Worm (Caenorhabditis elegans) whole organism, young adult: Measurements from ENCODE around the gene cdk-1.

ENCODE experiments used
- B0019.2 ChIP-seq: fragments of 200-800 bp; sonication (Bioruptor generic); conservative IDR thresholded peaks from 2 replicates; pipeline ENCODE4 v1.3.6; 2022; ENCODE audit warnings: missing genetic modification reagents, missing genetic modification characterization, missing compliant biosample characterization
- B0261.1 ChIP-seq: sonication (generic microtip); optimal IDR thresholded peaks from 2 replicates; lab custom pipeline; 2016; ENCODE audit warnings: mild to moderate bottlenecking, missing genetic modification characterization, moderate library complexity, missing compliant biosample characterization
- C06A6.2 ChIP-seq: fragments of 200-800 bp; sonication (Bioruptor generic); conservative IDR thresholded peaks from 2 replicates; pipeline ENCODE4 v1.3.6; 2022; ENCODE audit warnings: missing genetic modification characterization, missing compliant biosample characterization
- C17E4.6 ChIP-seq: fragments of 200-800 bp; sonication (Bioruptor generic); IDR thresholded peaks from 2 replicates; pipeline ENCODE4 v1.3.6; 2022; ENCODE audit warnings: missing genetic modification reagents, missing genetic modification characterization, missing compliant biosample characterization
- D2030.7 ChIP-seq: fragments of 200-800 bp; sonication (Bioruptor generic); IDR thresholded peaks from 2 replicates; pipeline ENCODE4 v1.3.6; 2022; ENCODE audit warnings: missing genetic modification reagents, missing genetic modification characterization, missing compliant biosample characterization
- F10E7.11 ChIP-seq: sonication (generic microtip); optimal IDR thresholded peaks from 2 replicates; lab custom pipeline; 2017; ENCODE audit warnings: mild to moderate bottlenecking, missing genetic modification characterization, moderate library complexity, missing compliant biosample characterization
- F23B12.7 ChIP-seq: sonication (generic microtip); optimal IDR thresholded peaks from 2 replicates; lab custom pipeline; 2017; ENCODE audit warnings: missing genetic modification characterization, mild to moderate bottlenecking, missing compliant biosample characterization, antibody characterized with exemption, moderate library complexity; ENCODE audit not compliant: insufficient read depth
- Y53G8AR.9 ChIP-seq: fragments of 200-800 bp; sonication (Bioruptor generic); conservative IDR thresholded peaks from 2 replicates; pipeline ENCODE4 v1.3.6; 2022; ENCODE audit warnings: missing genetic modification reagents, missing genetic modification characterization, missing compliant biosample characterization
- Y79H2A.3 ChIP-seq: fragments of 200-800 bp; sonication (Bioruptor generic); conservative IDR thresholded peaks from 2 replicates; pipeline ENCODE4 v1.3.6; 2022; ENCODE audit warnings: missing genetic modification reagents, missing genetic modification characterization, missing compliant biosample characterization
- akir-1 ChIP-seq: fragments of 200-800 bp; sonication (Bioruptor generic); optimal IDR thresholded peaks from 2 replicates; lab custom pipeline; 2018; ENCODE audit warnings: mild to moderate bottlenecking, missing genetic modification characterization, moderate library complexity, missing compliant biosample characterization
- aptf-3 ChIP-seq: fragments of 200-800 bp; sonication (Bioruptor generic); IDR thresholded peaks from 2 replicates; pipeline ENCODE4 v1.3.6; 2022; ENCODE audit warnings: missing genetic modification characterization, missing compliant biosample characterization
- atf-7 ChIP-seq: sonication (generic microtip); optimal IDR thresholded peaks from 2 replicates; lab custom pipeline; 2017; ENCODE audit warnings: mild to moderate bottlenecking, missing genetic modification characterization, missing compliant biosample characterization
- athp-1 ChIP-seq: sonication (generic microtip); optimal IDR thresholded peaks from 2 replicates; lab custom pipeline; 2017; ENCODE audit warnings: mild to moderate bottlenecking, missing genetic modification characterization, missing compliant biosample characterization
- attf-3 ChIP-seq: fragments of 200-800 bp; sonication (Bioruptor generic); conservative IDR thresholded peaks from 2 replicates; pipeline ENCODE4 v1.3.6; 2022; ENCODE audit warnings: missing genetic modification reagents, missing genetic modification characterization, missing compliant biosample characterization
- attf-5 ChIP-seq: fragments of 200-800 bp; sonication (Bioruptor generic); optimal IDR thresholded peaks from 2 replicates; lab custom pipeline; 2018; ENCODE audit warnings: mild to moderate bottlenecking, missing genetic modification characterization, missing compliant biosample characterization
- cebp-2 ChIP-seq: fragments of 200-800 bp; sonication (Bioruptor generic); IDR thresholded peaks from 2 replicates; pipeline ENCODE4 v1.3.6; 2022; ENCODE audit warnings: missing genetic modification characterization, missing compliant biosample characterization
- die-1 ChIP-seq: sonication (generic microtip); optimal IDR thresholded peaks from 2 replicates; lab custom pipeline; 2016; ENCODE audit warnings: missing genotype, mild to moderate bottlenecking, missing genetic modification characterization, missing compliant biosample characterization
- efl-1 ChIP-seq: fragments of 150-350 bp; optimal IDR thresholded peaks from 2 replicates; lab custom pipeline; 2014; ENCODE audit warnings: missing biosample characterization, missing genetic modification reagents, missing genetic modification characterization
- fkh-3 ChIP-seq: sonication (generic microtip); optimal IDR thresholded peaks from 2 replicates; lab custom pipeline; 2016; ENCODE audit warnings: mild to moderate bottlenecking, missing genetic modification characterization, missing compliant biosample characterization
- hsf-1 ChIP-seq: fragments of 200-800 bp; sonication (Bioruptor generic); IDR thresholded peaks from 2 replicates; pipeline ENCODE4 v1.3.6; 2022; ENCODE audit warnings: missing genetic modification reagents, missing genetic modification characterization, missing compliant biosample characterization
- lin-26 ChIP-seq: fragments of 200-800 bp; sonication (Bioruptor generic); IDR thresholded peaks from 2 replicates; pipeline ENCODE4 v1.3.6; 2022; ENCODE audit warnings: missing genetic modification reagents, missing genetic modification characterization, missing compliant biosample characterization
- lin-54 ChIP-seq: fragments of 200-800 bp; sonication (Bioruptor generic); optimal IDR thresholded peaks from 2 replicates; lab custom pipeline; 2018; ENCODE audit warnings: mild to moderate bottlenecking, missing genetic modification characterization, missing compliant biosample characterization
- lsy-27 ChIP-seq: sonication (generic microtip); optimal IDR thresholded peaks from 2 replicates; lab custom pipeline; 2017; ENCODE audit warnings: missing genetic modification characterization, mild to moderate bottlenecking, missing compliant biosample characterization, antibody characterized with exemption, missing genotype, borderline replicate concordance; ENCODE audit not compliant: insufficient read depth
- madf-10 ChIP-seq: sonication (generic microtip); optimal IDR thresholded peaks from 2 replicates; lab custom pipeline; 2016; ENCODE audit warnings: mild to moderate bottlenecking, missing genetic modification characterization, missing compliant biosample characterization
- madf-6 ChIP-seq: fragments of 200-800 bp; sonication (Bioruptor generic); IDR thresholded peaks from 2 replicates; pipeline ENCODE4 v1.3.6; 2022; ENCODE audit warnings: missing genetic modification reagents, missing genetic modification characterization, missing compliant biosample characterization
- mcd-1 ChIP-seq: fragments of 200-800 bp; sonication (Bioruptor generic); IDR thresholded peaks from 2 replicates; pipeline ENCODE4 v1.3.6; 2022; ENCODE audit warnings: missing genetic modification reagents, missing genetic modification characterization, missing compliant biosample characterization
- mes-4 ChIP-seq: sonication (generic microtip); optimal IDR thresholded peaks from 2 replicates; lab custom pipeline; 2016; ENCODE audit warnings: missing genotype, missing genetic modification characterization, missing compliant biosample characterization
- nfya-1 ChIP-seq: sonication (generic microtip); optimal IDR thresholded peaks from 2 replicates; lab custom pipeline; 2017; ENCODE audit warnings: antibody characterized with exemption, missing compliant biosample characterization, missing genetic modification characterization, borderline replicate concordance; ENCODE audit not compliant: insufficient read depth
- nfyb-1 ChIP-seq: fragments of 200-800 bp; sonication (Bioruptor generic); IDR thresholded peaks from 2 replicates; pipeline ENCODE4 v1.3.6; 2022; ENCODE audit warnings: missing genetic modification reagents, missing genetic modification characterization, missing compliant biosample characterization
- nhr-27 ChIP-seq: fragments of 200-800 bp; sonication (Bioruptor generic); optimal IDR thresholded peaks from 2 replicates; lab custom pipeline; 2018; ENCODE audit warnings: mild to moderate bottlenecking, missing genetic modification characterization, moderate library complexity, missing compliant biosample characterization
- nhr-90 ChIP-seq: sonication (generic microtip); optimal IDR thresholded peaks from 2 replicates; lab custom pipeline; 2016; ENCODE audit warnings: missing genotype, mild to moderate bottlenecking, missing genetic modification characterization, missing compliant biosample characterization
- pha-4 ChIP-seq: fragments of 150-350 bp; sonication (generic microtip); optimal IDR thresholded peaks from 2 replicates; lab custom pipeline; 2014; ENCODE audit warnings: missing biosample characterization, missing genetic modification reagents, missing genetic modification characterization
- rec-8 ChIP-seq, 2 experiments: sonication (generic microtip); optimal IDR thresholded peaks; 2 replicates each; lab custom pipeline; 2016; ENCODE audit warnings: mild to moderate bottlenecking in 2 of 2, missing genetic modification characterization in 2 of 2, missing genetic modification reagents in 2 of 2, missing genotype in 2 of 2, missing biosample characterization in 1 of 2, missing compliant biosample characterization in 1 of 2, moderate library complexity in 1 of 2
- repo-1 ChIP-seq: sonication (generic microtip); optimal IDR thresholded peaks from 2 replicates; lab custom pipeline; 2017; ENCODE audit warnings: mild to moderate bottlenecking, missing genetic modification characterization, missing compliant biosample characterization
- rpc-1 ChIP-seq, 2 experiments: fragments of 150-350 bp in 1 of 2; sonication (generic microtip) in 1 of 2; optimal IDR thresholded peaks; 2 replicates each; lab custom pipeline; 2014 to 2018; ENCODE audit warnings: missing biosample characterization in 1 of 2, missing genetic modification characterization in 1 of 2, missing genetic modification reagents in 1 of 2, missing genotype in 1 of 2
- sdz-38 ChIP-seq: sonication (generic microtip); optimal IDR thresholded peaks from 2 replicates; lab custom pipeline; 2016; ENCODE audit warnings: missing genotype, missing genetic modification characterization, missing compliant biosample characterization
- snpc-1.3 ChIP-seq: sonication (generic microtip); optimal IDR thresholded peaks from 2 replicates; lab custom pipeline; 2017; ENCODE audit warnings: missing genetic modification characterization, mild to moderate bottlenecking, missing compliant biosample characterization, antibody characterized with exemption, moderate library complexity, missing genotype, missing genetic modification reagents; ENCODE audit not compliant: insufficient read depth
- snpc-4 ChIP-seq, 5 experiments: fragments of 150-350 bp in 1 of 5; sonication (generic microtip) in 4 of 5; optimal IDR thresholded peaks; 2 replicates each; lab custom pipeline; 2014 to 2018; ENCODE audit warnings: missing genetic modification characterization in 5 of 5, missing biosample characterization in 3 of 5, antibody characterized with exemption in 2 of 5, mild to moderate bottlenecking in 2 of 5, missing compliant biosample characterization in 2 of 5, missing genotype in 2 of 5, moderate library complexity in 2 of 5, missing genetic modification reagents in 1 of 5
- tbp1 ChIP-seq: fragments of 200-800 bp; sonication (Bioruptor generic); optimal IDR thresholded peaks from 2 replicates; lab custom pipeline; 2018; ENCODE audit warnings: mild to moderate bottlenecking, missing genetic modification characterization, missing compliant biosample characterization
- unc-130 ChIP-seq: sonication (generic microtip); optimal IDR thresholded peaks from 2 replicates; lab custom pipeline; 2016; ENCODE audit warnings: missing genetic modification reagents, missing genetic modification characterization, missing compliant biosample characterization
- unc-62 ChIP-seq: fragments of 150-350 bp; optimal IDR thresholded peaks from 2 replicates; lab custom pipeline; 2014; ENCODE audit warnings: missing biosample characterization, missing genetic modification reagents, missing genetic modification characterization
- xnd-1 ChIP-seq: sonication (generic microtip); optimal IDR thresholded peaks from 2 replicates; lab custom pipeline; 2016; ENCODE audit warnings: missing genotype, missing genetic modification reagents, missing genetic modification characterization, missing compliant biosample characterization
- zfh-2 ChIP-seq: fragments of 200-800 bp; sonication (Bioruptor generic); conservative IDR thresholded peaks from 2 replicates; pipeline ENCODE4 v1.3.6; 2022; ENCODE audit warnings: missing genetic modification reagents, missing genetic modification characterization, missing compliant biosample characterization
- ztf-18 ChIP-seq: sonication (generic microtip); optimal IDR thresholded peaks from 2 replicates; lab custom pipeline; 2016; ENCODE audit warnings: missing genotype, mild to moderate bottlenecking, missing genetic modification characterization, missing compliant biosample characterization
- ztf-25 ChIP-seq: fragments of 200-800 bp; sonication (Bioruptor generic); IDR thresholded peaks from 2 replicates; pipeline ENCODE4 v1.3.6; 2022; ENCODE audit warnings: missing genetic modification reagents, missing genetic modification characterization, missing compliant biosample characterization
- ztf-26 ChIP-seq: sonication (generic microtip); optimal IDR thresholded peaks from 2 replicates; lab custom pipeline; 2017; ENCODE audit warnings: missing genetic modification characterization, missing compliant biosample characterization
- ztf-6 ChIP-seq: fragments of 200-800 bp; sonication (Bioruptor generic); IDR thresholded peaks from 2 replicates; pipeline ENCODE4 v1.3.6; 2022; ENCODE audit warnings: missing genetic modification reagents, missing genetic modification characterization, missing compliant biosample characterization

cdk-1 gene

ce11 chrIII:9748694-9749093, 1.4 kb downstream of the cdk-1 start, which contains the start of gene T05G5.4 (continued):
- TF ChIP-seq lsy-27 (tag; lab: Kevin White, UChicago) = no peak
- TF ChIP-seq Y79H2A.3 = no peak
- no peak for TF ChIP-seq D2030.7 (GFP tag; lab: Robert Waterston, UW)
- no peak for TF ChIP-seq atf-7 (tag; lab: Kevin White, UChicago)
- peak; percentile 20 for TF ChIP-seq tbp1
- no peak for TF ChIP-seq B0019.2 (GFP tag; lab: Robert Waterston, UW)
- no peak for TF ChIP-seq snpc-4 (GFP tag; optimal IDR thresholded peaks at IDR 0.05; lab: Kevin White, UChicago)
- TF ChIP-seq snpc-4 (tag; optimal IDR thresholded peaks at IDR 0.05; lab: Kevin White, UChicago) = no peak
- peak; percentile 46 for TF ChIP-seq snpc-1.3 (tag; lab: Kevin White, UChicago)
- no peak for TF ChIP-seq zfh-2 (GFP tag; lab: Robert Waterston, UW)
- TF ChIP-seq akir-1 (GFP tag; lab: Kevin White, UChicago) = no peak
- TF ChIP-seq unc-130 (GFP tag; lab: Kevin White, UChicago) = peak; percentile 12
- no peak for TF ChIP-seq repo-1 (tag; lab: Kevin White, UChicago)
- TF ChIP-seq attf-3 (GFP tag; lab: Robert Waterston, UW) = no peak
- peak; percentile 55 for TF ChIP-seq lin-26 (GFP tag; lab: Robert Waterston, UW)
- TF ChIP-seq ztf-6 = no peak
- TF ChIP-seq cebp-2 (GFP tag; lab: Robert Waterston, UW) = no peak
- TF ChIP-seq Y53G8AR.9 = peak; percentile 74; the same call in 1 of the 2 replicates
- no peak for TF ChIP-seq madf-10 (tag; lab: Kevin White, UChicago)
- TF ChIP-seq F10E7.11 (tag; lab: Kevin White, UChicago) = no peak
- TF ChIP-seq B0261.1 (tag; lab: Kevin White, UChicago) = no peak
- no peak for TF ChIP-seq mes-4
- no peak for TF ChIP-seq C06A6.2
- no peak for TF ChIP-seq efl-1 (GFP tag; lab: Kevin White, UChicago)
- no peak for TF ChIP-seq nhr-90 (tag; lab: Kevin White, UChicago)
- no peak for TF ChIP-seq ztf-18 (tag; lab: Kevin White, UChicago)
- TF ChIP-seq C17E4.6 (GFP tag; lab: Robert Waterston, UW) = peak; percentile 46; the same call in 1 of the 2 replicates
- TF ChIP-seq rec-8 (tag; optimal IDR thresholded peaks at IDR 0.05; lab: Kevin White, UChicago) = no peak
- TF ChIP-seq nhr-27 (tag; lab: Kevin White, UChicago) = no peak
- no peak for TF ChIP-seq nfyb-1 (GFP tag; lab: Robert Waterston, UW)
- no peak for TF ChIP-seq fkh-3 (tag; lab: Kevin White, UChicago)
- TF ChIP-seq attf-5 (GFP tag; lab: Kevin White, UChicago) = no peak
- no peak for TF ChIP-seq ztf-26
- peak; percentile 68 for TF ChIP-seq madf-6 (GFP tag; lab: Robert Waterston, UW)
- TF ChIP-seq nfya-1 (tag; lab: Kevin White, UChicago) = no peak
- TF ChIP-seq pha-4 (tag; lab: Kevin White, UChicago) = no peak
- TF ChIP-seq unc-62 = no peak
- peak; percentile 43; the same call in 1 of the 2 replicates for TF ChIP-seq mcd-1 (GFP tag; lab: Robert Waterston, UW)
- TF ChIP-seq aptf-3 (GFP tag; lab: Robert Waterston, UW) = no peak
- no peak for TF ChIP-seq xnd-1 (tag; lab: Kevin White, UChicago)
- no peak for TF ChIP-seq sdz-38 (tag; lab: Kevin White, UChicago)
- 0 out of 2 replicates have a peak, but pooled peaks have one; percentile 23 for TF ChIP-seq ztf-25 (GFP tag; lab: Robert Waterston, UW)
- peak; percentile 15 for TF ChIP-seq athp-1 (tag; lab: Kevin White, UChicago)
- peak; percentile 46 for TF ChIP-seq lin-54
- no peak for TF ChIP-seq die-1 (tag; lab: Kevin White, UChicago)
- no peak for TF ChIP-seq F23B12.7 (tag; lab: Kevin White, UChicago)
- no peak for TF ChIP-seq rpc-1 (optimal IDR thresholded peaks at IDR 0.05; lab: Kevin White, UChicago)
- no peak for TF ChIP-seq rpc-1 (tag; optimal IDR thresholded peaks at IDR 0.05; lab: Kevin White, UChicago)
- no peak for TF ChIP-seq hsf-1
